Fruit fly (Drosophila melanogaster): ENCODE data around the gene Erk7.

Erk7 gene

dm6 chrX:9220434-9220833, 47.1 kb downstream of the Erk7 start:
- peak; percentile 39 for TF ChIP-seq CG4318 (GFP tag; optimal IDR thresholded peaks at IDR 0.05)
- peak; percentile 39; the same call in 1 of the 2 replicates for TF ChIP-seq CG11294 (GFP tag; IDR thresholded peaks at IDR 0.05)
- peak; percentile 18 for TF ChIP-seq achi (GFP tag; optimal IDR thresholded peaks at IDR 0.05)
- TF ChIP-seq eg (GFP tag; IDR thresholded peaks at IDR 0.05): peak; percentile 78
- TF ChIP-seq CG15336 (GFP tag; IDR thresholded peaks at IDR 0.05): peak; percentile 72
- peak; percentile 45; the same call in 2 of the 3 replicates for TF ChIP-seq CG8119 (GFP tag; IDR thresholded peaks at IDR 0.05)
- no peak for TF ChIP-seq Ets96B (tag; optimal IDR thresholded peaks at IDR 0.05)
- TF ChIP-seq fd85E (GFP tag; optimal IDR thresholded peaks at IDR 0.05): no peak
- TF ChIP-seq CG3919 (GFP tag; optimal IDR thresholded peaks at IDR 0.05): peak; percentile 31
- peak; percentile 29 for TF ChIP-seq pdm3 (GFP tag; optimal IDR thresholded peaks at IDR 0.05)
- TF ChIP-seq Eip93F (GFP tag; optimal IDR thresholded peaks at IDR 0.05): no peak
- TF ChIP-seq CG8319 (GFP tag; optimal IDR thresholded peaks at IDR 0.05): no peak
- TF ChIP-seq esn (GFP tag; optimal IDR thresholded peaks at IDR 0.05): no peak
- TF ChIP-seq CG32006 (GFP tag; optimal IDR thresholded peaks at IDR 0.05): peak; percentile 67
- peak; percentile 9 for TF ChIP-seq Hr39 (GFP tag; optimal IDR thresholded peaks at IDR 0.05)
- TF ChIP-seq dac (GFP tag; optimal IDR thresholded peaks at IDR 0.05): peak; percentile 15
- peak; percentile 72 for TF ChIP-seq CG6163 (GFP tag; IDR thresholded peaks at IDR 0.05)
- 0 out of 2 replicates have a peak, but pooled peaks have one; percentile 42 for TF ChIP-seq Gug (GFP tag; IDR thresholded peaks at IDR 0.05)
- peak; percentile 36 for TF ChIP-seq Hr4 (GFP tag; optimal IDR thresholded peaks at IDR 0.05)
- TF ChIP-seq Eip78C (GFP tag): peak; percentile 65
- no peak for TF ChIP-seq salr (GFP tag; optimal IDR thresholded peaks at IDR 0.05)
- peak; percentile 14 for TF ChIP-seq acj6 (GFP tag; optimal IDR thresholded peaks at IDR 0.05)
- peak; percentile 32 for TF ChIP-seq CG6276 (GFP tag; optimal IDR thresholded peaks at IDR 0.05)
- peak; percentile 17 for TF ChIP-seq OdsH (GFP tag; optimal IDR thresholded peaks at IDR 0.05)

- TF ChIP-seq svp (GFP tag) (peak; percentile 60), CG11902 (GFP tag; optimal IDR thresholded peaks at IDR 0.05) (no peak)
These were observed 50.9 kb downstream of the Erk7 start, which contains the start of gene CG15369 for dm6 chrX:9216572-9216971. TSS of gene CG15369 (plus strand) at chrX:9216872.

dm6 chrX:9215485-9215884, 52.0 kb downstream of the Erk7 start, which contains the start of gene CG15368:
TSS of gene CG15368 (plus strand) at chrX:9215785.
- TF ChIP-seq CG6163 (GFP tag; IDR thresholded peaks at IDR 0.05) (no peak), Sox14 (GFP tag; optimal IDR thresholded peaks at IDR 0.05) (no peak), CG32006 (GFP tag; optimal IDR thresholded peaks at IDR 0.05) (no peak), CG16779 (tag; optimal IDR thresholded peaks at IDR 0.05) (no peak), CG11902 (GFP tag; optimal IDR thresholded peaks at IDR 0.05) (no peak), eg (GFP tag; IDR thresholded peaks at IDR 0.05) (no peak), CG11294 (GFP tag; IDR thresholded peaks at IDR 0.05) (no peak), vri (GFP tag; optimal IDR thresholded peaks at IDR 0.05) (no peak)

dm6 chrX:9214576-9214975, 52.9 kb downstream of the Erk7 start, which contains the start of gene Obp8a:
TSS of gene Obp8a (plus strand) at chrX:9214876.
- TF ChIP-seq spab (GFP tag; optimal IDR thresholded peaks at IDR 0.05): no peak
- TF ChIP-seq svp (GFP tag): peak; percentile 37
